Fruit fly (Drosophila melanogaster): ENCODE measurements around the gene Ugt36E1.

Gene Ugt36E1

dm6 chr2L:18875213-18875612 lies 48.6 kb downstream of the Ugt36E1 start:
- TF ChIP-seq br (GFP tag; optimal IDR thresholded peaks at IDR 0.05), result no peak
- no peak for TF ChIP-seq HLH106 (tag; optimal IDR thresholded peaks at IDR 0.05)
- TF ChIP-seq psq (GFP tag; optimal IDR thresholded peaks at IDR 0.05), result no peak
- no peak for TF ChIP-seq brk (GFP tag; optimal IDR thresholded peaks at IDR 0.05)
- TF ChIP-seq Jra (GFP tag; optimal IDR thresholded peaks at IDR 0.05), result no peak
- no peak for TF ChIP-seq h (GFP tag; optimal IDR thresholded peaks at IDR 0.05)
- TF ChIP-seq lola (GFP tag; optimal IDR thresholded peaks at IDR 0.05), result no peak
- no peak for TF ChIP-seq Vsx2 (GFP tag; optimal IDR thresholded peaks at IDR 0.05; ENCODE audit: partially characterized antibody)
- no peak for TF ChIP-seq Hr78 (GFP tag; optimal IDR thresholded peaks at IDR 0.05)
- TF ChIP-seq N (GFP tag; optimal IDR thresholded peaks at IDR 0.05), result no peak
- no peak for TF ChIP-seq fru (GFP tag; optimal IDR thresholded peaks at IDR 0.05)
- TF ChIP-seq Dif (GFP tag; optimal IDR thresholded peaks at IDR 0.05; ENCODE audit: partially characterized antibody), result no peak
- TF ChIP-seq Sp1 (GFP tag; optimal IDR thresholded peaks at IDR 0.05), result no peak
- TF ChIP-seq foxo (GFP tag; optimal IDR thresholded peaks at IDR 0.05), result no peak
- TF ChIP-seq CG32264 (GFP tag; optimal IDR thresholded peaks at IDR 0.05), result no peak
- no peak for TF ChIP-seq sage (GFP tag; optimal IDR thresholded peaks at IDR 0.05)
- TF ChIP-seq CG9705 (GFP tag; optimal IDR thresholded peaks at IDR 0.05), result no peak
- no peak for TF ChIP-seq GATAd (GFP tag; optimal IDR thresholded peaks at IDR 0.05)

dm6 chr2L:18878439-18878838 lies 51.9 kb downstream of the Ugt36E1 start:
- no peak for TF ChIP-seq sage (GFP tag; optimal IDR thresholded peaks at IDR 0.05)
- no peak for TF ChIP-seq Abd-B (GFP tag; optimal IDR thresholded peaks at IDR 0.05)
- TF ChIP-seq tai (GFP tag; optimal IDR thresholded peaks at IDR 0.05), result no peak
- no peak for TF ChIP-seq Hr83 (GFP tag; optimal IDR thresholded peaks at IDR 0.05; ENCODE audit: poor library complexity, severe bottlenecking)
- TF ChIP-seq GATAd (GFP tag; optimal IDR thresholded peaks at IDR 0.05), result no peak
- TF ChIP-seq Myc (optimal IDR thresholded peaks at IDR 0.05), result no peak
- TF ChIP-seq Jra (GFP tag; optimal IDR thresholded peaks at IDR 0.05), result no peak
- no peak for TF ChIP-seq rgr (GFP tag; optimal IDR thresholded peaks at IDR 0.05)
- TF ChIP-seq Mio (GFP tag; optimal IDR thresholded peaks at IDR 0.05), result no peak
- no peak for TF ChIP-seq Sp1 (GFP tag; optimal IDR thresholded peaks at IDR 0.05)
- no peak for TF ChIP-seq foxo (GFP tag; optimal IDR thresholded peaks at IDR 0.05)
- TF ChIP-seq br (GFP tag; optimal IDR thresholded peaks at IDR 0.05), result no peak
- TF ChIP-seq Dfd (GFP tag; optimal IDR thresholded peaks at IDR 0.05), result no peak
- TF ChIP-seq jim (GFP tag; optimal IDR thresholded peaks at IDR 0.05), result no peak
- TF ChIP-seq dl (GFP tag; optimal IDR thresholded peaks at IDR 0.05; ENCODE audit: insufficient read depth in 1 of 2, partially characterized antibody in 2 of 2), result no peak

Data from whole organism, wandering third instar larva.